Fruit fly (Drosophila melanogaster) whole organism, prepupa: ENCODE results near the gene Pex10.

ENCODE experiments used
- Blimp-1 ChIP-seq: fragments of 200-800 bp; sonication (Bioruptor generic); optimal IDR thresholded peaks from 3 replicates; lab custom pipeline; 2017; ENCODE audit warnings: missing biosample characterization, missing genetic modification characterization, mild to moderate bottlenecking, moderate library complexity, missing genetic modification reagents
- CG11294 ChIP-seq: fragments of 200-800 bp; sonication (Bioruptor generic); IDR thresholded peaks from 2 replicates; pipeline ENCODE4 v1.3.6; 2022; ENCODE audit warnings: missing biosample characterization, missing genetic modification characterization
- CG11762 ChIP-seq: fragments of 200-800 bp; sonication (Bioruptor generic); optimal IDR thresholded peaks from 3 replicates; lab custom pipeline; 2016; ENCODE audit warnings: missing biosample characterization, missing genetic modification characterization; ENCODE audit not compliant: insufficient read depth
- CG11902 ChIP-seq: fragments of 200-800 bp; sonication (Bioruptor generic); optimal IDR thresholded peaks from 3 replicates; lab custom pipeline; 2016; ENCODE audit warnings: missing biosample characterization, missing genetic modification characterization
- CG15336 ChIP-seq: fragments of 200-800 bp; sonication (Bioruptor generic); IDR thresholded peaks from 2 replicates; pipeline ENCODE4 v1.3.6; 2022; ENCODE audit warnings: missing biosample characterization, missing genetic modification characterization
- CG16779 ChIP-seq: fragments of 200-800 bp; sonication (Bioruptor generic); optimal IDR thresholded peaks from 3 replicates; lab custom pipeline; 2017; ENCODE audit warnings: missing biosample characterization, mild to moderate bottlenecking, missing genetic modification characterization
- CG31627 ChIP-seq: fragments of 200-800 bp; sonication (Bioruptor generic); optimal IDR thresholded peaks from 3 replicates; lab custom pipeline; 2016; ENCODE audit warnings: missing biosample characterization, missing genetic modification characterization
- CG32006 ChIP-seq: fragments of 200-800 bp; sonication (Bioruptor generic); optimal IDR thresholded peaks from 3 replicates; lab custom pipeline; 2017; ENCODE audit warnings: missing biosample characterization, mild to moderate bottlenecking, missing genetic modification characterization
- CG34406 ChIP-seq: fragments of 200-800 bp; sonication (Bioruptor generic); optimal IDR thresholded peaks from 3 replicates; lab custom pipeline; 2016; ENCODE audit warnings: missing biosample characterization, missing genetic modification characterization
- CG3919 ChIP-seq: fragments of 200-800 bp; sonication (Bioruptor generic); optimal IDR thresholded peaks from 3 replicates; lab custom pipeline; 2016; ENCODE audit warnings: missing biosample characterization, missing genetic modification characterization
- CG4318 ChIP-seq: fragments of 200-800 bp; sonication (Bioruptor generic); optimal IDR thresholded peaks from 3 replicates; lab custom pipeline; 2017; ENCODE audit warnings: missing biosample characterization, mild to moderate bottlenecking, missing genetic modification characterization
- CG6163 ChIP-seq: fragments of 200-800 bp; sonication (Bioruptor generic); IDR thresholded peaks from 3 replicates; pipeline ENCODE4 v1.3.6; 2022; ENCODE audit warnings: missing biosample characterization, missing genetic modification characterization
- CG6276 ChIP-seq: fragments of 200-800 bp; sonication (Bioruptor generic); optimal IDR thresholded peaks from 2 replicates; lab custom pipeline; 2017; ENCODE audit warnings: missing biosample characterization, mild to moderate bottlenecking, missing genetic modification characterization
- CG6792 ChIP-seq: fragments of 200-800 bp; sonication (Bioruptor generic); optimal IDR thresholded peaks from 3 replicates; lab custom pipeline; 2016; ENCODE audit warnings: missing biosample characterization, missing genetic modification characterization
- CG6808 ChIP-seq: fragments of 200-800 bp; sonication (Bioruptor generic); optimal IDR thresholded peaks from 3 replicates; lab custom pipeline; 2017; ENCODE audit warnings: missing biosample characterization, missing genetic modification characterization, mild to moderate bottlenecking, moderate library complexity, missing genetic modification reagents
- CG6854 ChIP-seq: fragments of 200-800 bp; sonication (Bioruptor generic); optimal IDR thresholded peaks from 2 replicates; lab custom pipeline; 2017; ENCODE audit warnings: missing biosample characterization, mild to moderate bottlenecking, missing genetic modification characterization
- CG8119 ChIP-seq: fragments of 200-800 bp; sonication (Bioruptor generic); IDR thresholded peaks from 3 replicates; pipeline ENCODE4 v1.3.6; 2022; ENCODE audit warnings: missing biosample characterization, missing genetic modification characterization
- CG8632 ChIP-seq: fragments of 200-800 bp; sonication (Bioruptor generic); optimal IDR thresholded peaks from 3 replicates; lab custom pipeline; 2016; ENCODE audit warnings: missing biosample characterization, missing genetic modification characterization
- CG9139 ChIP-seq: fragments of 200-800 bp; sonication (Bioruptor generic); optimal IDR thresholded peaks from 3 replicates; lab custom pipeline; 2017; ENCODE audit warnings: missing biosample characterization, mild to moderate bottlenecking, missing genetic modification characterization
- Eip75B ChIP-seq: fragments of 200-800 bp; sonication (Bioruptor generic); optimal IDR thresholded peaks from 3 replicates; lab custom pipeline; 2016; ENCODE audit warnings: missing biosample characterization, missing genetic modification characterization
- Eip78C ChIP-seq: fragments of 200-800 bp; sonication (Bioruptor generic); peaks from one replicate; lab custom pipeline; 2016; ENCODE audit warnings: missing biosample characterization, missing genetic modification characterization
- Gug ChIP-seq: fragments of 200-800 bp; sonication (Bioruptor generic); IDR thresholded peaks from 2 replicates; pipeline ENCODE4 v1.3.6; 2022; ENCODE audit warnings: missing biosample characterization, missing genetic modification characterization
- Hr39 ChIP-seq: fragments of 200-800 bp; sonication (Bioruptor generic); optimal IDR thresholded peaks from 2 replicates; lab custom pipeline; 2016; ENCODE audit warnings: missing biosample characterization, missing genetic modification characterization
- Hr4 ChIP-seq: fragments of 200-800 bp; sonication (Bioruptor generic); optimal IDR thresholded peaks from 3 replicates; lab custom pipeline; 2016; ENCODE audit warnings: missing biosample characterization, missing genetic modification characterization
- Met ChIP-seq: fragments of 200-800 bp; sonication (Bioruptor generic); optimal IDR thresholded peaks from 3 replicates; lab custom pipeline; 2016; ENCODE audit warnings: missing biosample characterization, missing genetic modification characterization
- Sox102F ChIP-seq: fragments of 200-800 bp; sonication (Bioruptor generic); optimal IDR thresholded peaks from 2 replicates; lab custom pipeline; 2016; ENCODE audit warnings: missing biosample characterization, mild to moderate bottlenecking, missing genetic modification characterization
- Sox14 ChIP-seq: fragments of 200-800 bp; sonication (Bioruptor generic); optimal IDR thresholded peaks from 3 replicates; lab custom pipeline; 2016; ENCODE audit warnings: missing biosample characterization, missing genetic modification characterization
- Sox15 ChIP-seq: fragments of 200-800 bp; sonication (Bioruptor generic); optimal IDR thresholded peaks from 3 replicates; lab custom pipeline; 2016; ENCODE audit warnings: missing biosample characterization, missing genetic modification characterization
- acj6 ChIP-seq: fragments of 200-800 bp; sonication (Bioruptor generic); optimal IDR thresholded peaks from 3 replicates; lab custom pipeline; 2016; ENCODE audit warnings: missing biosample characterization, missing genetic modification characterization
- cyc ChIP-seq: fragments of 200-800 bp; sonication (Bioruptor generic); optimal IDR thresholded peaks from 3 replicates; lab custom pipeline; 2016; ENCODE audit warnings: missing biosample characterization, missing genetic modification characterization
- dac ChIP-seq: fragments of 200-800 bp; sonication (Bioruptor generic); optimal IDR thresholded peaks from 2 replicates; lab custom pipeline; 2017; ENCODE audit warnings: missing biosample characterization, mild to moderate bottlenecking, missing genetic modification characterization
- eg ChIP-seq: fragments of 200-800 bp; sonication (Bioruptor generic); IDR thresholded peaks from 3 replicates; pipeline ENCODE4 v1.3.6; 2022; ENCODE audit warnings: missing biosample characterization, missing genetic modification characterization
- esn ChIP-seq: fragments of 200-800 bp; sonication (Bioruptor generic); optimal IDR thresholded peaks from 2 replicates; lab custom pipeline; 2016; ENCODE audit warnings: missing biosample characterization, mild to moderate bottlenecking, missing genetic modification characterization, moderate library complexity
- fd59A ChIP-seq: fragments of 200-800 bp; sonication (Bioruptor generic); optimal IDR thresholded peaks from 2 replicates; lab custom pipeline; 2017; ENCODE audit warnings: missing biosample characterization, mild to moderate bottlenecking, missing genetic modification characterization, missing genetic modification reagents
- fkh ChIP-seq: fragments of 200-800 bp; sonication (Bioruptor generic); optimal IDR thresholded peaks from 3 replicates; lab custom pipeline; 2017; ENCODE audit warnings: missing biosample characterization, mild to moderate bottlenecking, missing genetic modification characterization, moderate library complexity
- net ChIP-seq: fragments of 200-800 bp; sonication (Bioruptor generic); optimal IDR thresholded peaks from 3 replicates; lab custom pipeline; 2016; ENCODE audit warnings: missing biosample characterization, missing genetic modification characterization
- pdm3 ChIP-seq: fragments of 200-800 bp; sonication (Bioruptor generic); optimal IDR thresholded peaks from 3 replicates; lab custom pipeline; 2016; ENCODE audit warnings: missing biosample characterization, missing genetic modification characterization
- salr ChIP-seq, 2 experiments: fragments of 200-800 bp; sonication (Bioruptor generic); optimal IDR thresholded peaks; 3 replicates each; lab custom pipeline; 2016 to 2018; ENCODE audit warnings: missing biosample characterization in 2 of 2, missing genetic modification characterization in 2 of 2, mild to moderate bottlenecking in 1 of 2
- spab ChIP-seq: fragments of 200-800 bp; sonication (Bioruptor generic); optimal IDR thresholded peaks from 2 replicates; lab custom pipeline; 2017; ENCODE audit warnings: missing biosample characterization, mild to moderate bottlenecking, missing genetic modification characterization, missing genetic modification reagents
- ss ChIP-seq, 2 experiments: fragments of 200-800 bp; sonication (Bioruptor generic); optimal IDR thresholded peaks; 2 replicates in 1 of 2; 3 replicates in 1 of 2; lab custom pipeline; 2017 to 2018; ENCODE audit warnings: mild to moderate bottlenecking in 2 of 2, missing biosample characterization in 2 of 2, missing genetic modification characterization in 2 of 2, moderate library complexity in 1 of 2
- svp ChIP-seq: fragments of 200-800 bp; sonication (Bioruptor generic); peaks from one replicate; lab custom pipeline; 2016; ENCODE audit warnings: missing biosample characterization, missing genetic modification characterization
- topi ChIP-seq: fragments of 200-800 bp; sonication (Bioruptor generic); optimal IDR thresholded peaks from 3 replicates; lab custom pipeline; 2016; ENCODE audit warnings: missing biosample characterization, missing genetic modification characterization
- vri ChIP-seq: fragments of 200-800 bp; sonication (Bioruptor generic); optimal IDR thresholded peaks from 3 replicates; lab custom pipeline; 2016; ENCODE audit warnings: missing biosample characterization, mild to moderate bottlenecking, missing genetic modification characterization

The Pex10 gene

dm6 chr3L:1546349-1547116 lies 11.5 kb upstream of the Pex10 start:
- peak; percentile 50 for TF ChIP-seq fkh (GFP tag; lab: Kevin White, UChicago)
- TF ChIP-seq CG16779, result peak; percentile 18
- 0 out of 3 replicates have a peak, but pooled peaks have one; percentile 10 for TF ChIP-seq eg
- TF ChIP-seq CG9139 (GFP tag; lab: Kevin White, UChicago), result peak; percentile 8
- TF ChIP-seq CG8632 (GFP tag; lab: Kevin White, UChicago), result no peak
- peak; percentile 98 for TF ChIP-seq vri
- no peak for TF ChIP-seq fd59A (GFP tag; lab: Kevin White, UChicago)
- peak; percentile 25 for TF ChIP-seq spab (GFP tag; lab: Kevin White, UChicago)
- no peak for TF ChIP-seq Hr39
- TF ChIP-seq Eip78C (GFP tag; lab: Kevin White, UChicago), result peak; percentile 69
- peak; percentile 71 for TF ChIP-seq CG6854 (GFP tag; lab: Kevin White, UChicago)
- no peak for TF ChIP-seq CG3919 (GFP tag; lab: Kevin White, UChicago)
- TF ChIP-seq ss (GFP tag; optimal IDR thresholded peaks at IDR 0.05; lab: Kevin White, UChicago), result peak; percentile 36 to 70
- TF ChIP-seq CG6163 (GFP tag; lab: Robert Waterston, UW), result 0 out of 3 replicates have a peak, but pooled peaks have one; percentile 10
- TF ChIP-seq topi, result no peak
- TF ChIP-seq CG6808 (GFP tag; lab: Kevin White, UChicago), result peak; percentile 12
- no peak for TF ChIP-seq Hr4 (GFP tag; lab: Kevin White, UChicago)
- TF ChIP-seq CG6276 (GFP tag; lab: Kevin White, UChicago), result peak; percentile 54
- no peak for TF ChIP-seq CG11902 (GFP tag; lab: Kevin White, UChicago)
- TF ChIP-seq Eip75B (GFP tag; lab: Kevin White, UChicago), result peak; percentile 36
- peak; percentile 5 for TF ChIP-seq CG11762 (GFP tag; lab: Kevin White, UChicago)
- TF ChIP-seq CG11294 (GFP tag; lab: Robert Waterston, UW), result no peak

- TF ChIP-seq cyc, result no peak
- peak; percentile 94 for TF ChIP-seq svp (GFP tag; lab: Kevin White, UChicago)
Measured at dm6 chr3L:1547117-1547507, 10.9 kb upstream of the Pex10 start.

dm6 chr3L:1548345-1548970 lies 9.6 kb upstream of the Pex10 start:
- TF ChIP-seq Hr4 (GFP tag; lab: Kevin White, UChicago), result peak; percentile 48
- TF ChIP-seq spab (GFP tag; lab: Kevin White, UChicago), result no peak
- TF ChIP-seq CG6163 (GFP tag; lab: Robert Waterston, UW), result 0 out of 3 replicates have a peak, but pooled peaks have one; percentile 15
- TF ChIP-seq Gug (GFP tag; lab: Robert Waterston, UW), result no peak
- no peak for TF ChIP-seq CG11762 (GFP tag; lab: Kevin White, UChicago)
- no peak for TF ChIP-seq eg
- TF ChIP-seq Hr39, result peak; percentile 81
- peak; percentile 80 for TF ChIP-seq Eip78C (GFP tag; lab: Kevin White, UChicago)
- no peak for TF ChIP-seq CG4318 (GFP tag; lab: Kevin White, UChicago)
- no peak for TF ChIP-seq pdm3
- peak; percentile 43 for TF ChIP-seq CG34406 (GFP tag; lab: Kevin White, UChicago)
- TF ChIP-seq topi, result peak; percentile 76
- TF ChIP-seq dac (GFP tag; lab: Kevin White, UChicago), result no peak
- peak; percentile 65 for TF ChIP-seq acj6 (GFP tag; lab: Kevin White, UChicago)
- peak; percentile 95 for TF ChIP-seq svp (GFP tag; lab: Kevin White, UChicago)
- TF ChIP-seq Eip75B (GFP tag; lab: Kevin White, UChicago), result peak; percentile 43
- TF ChIP-seq CG31627 (GFP tag; lab: Kevin White, UChicago), result peak; percentile 77
- peak; percentile 52 for TF ChIP-seq fkh (GFP tag; lab: Kevin White, UChicago)
- no peak for TF ChIP-seq CG6854 (GFP tag; lab: Kevin White, UChicago)
- peak; percentile 50 for TF ChIP-seq Sox14 (GFP tag; lab: Kevin White, UChicago)
- TF ChIP-seq net (GFP tag; lab: Kevin White, UChicago), result no peak
- TF ChIP-seq CG15336, result no peak
- no peak for TF ChIP-seq CG6276 (GFP tag; lab: Kevin White, UChicago)
- peak; percentile 58 for TF ChIP-seq vri
- TF ChIP-seq CG6808 (GFP tag; lab: Kevin White, UChicago), result no peak
- peak; percentile 56 for TF ChIP-seq CG6792 (GFP tag; lab: Kevin White, UChicago)
- peak; percentile 52 for TF ChIP-seq Blimp-1 (GFP tag; lab: Kevin White, UChicago)
- peak; percentile 41 for TF ChIP-seq CG32006 (GFP tag; lab: Kevin White, UChicago)
- TF ChIP-seq salr (GFP tag; optimal IDR thresholded peaks at IDR 0.05; lab: Kevin White, UChicago), result no peak
- TF ChIP-seq esn, result peak; percentile 86
- TF ChIP-seq CG8119, result no peak
- peak; percentile 37 for TF ChIP-seq Sox15 (GFP tag; lab: Kevin White, UChicago)
- peak; percentile 79 for TF ChIP-seq Met (GFP tag; lab: Kevin White, UChicago)
- peak; percentile 64 for TF ChIP-seq Sox102F
- peak; percentile 67 for TF ChIP-seq cyc
